Worm (Caenorhabditis elegans): Measurements from ENCODE around the gene C12D8.21.
A peak's percentile ranks its signal among the peaks of the same experiment; 100 is the strongest.

Gene C12D8.21

DNA sequence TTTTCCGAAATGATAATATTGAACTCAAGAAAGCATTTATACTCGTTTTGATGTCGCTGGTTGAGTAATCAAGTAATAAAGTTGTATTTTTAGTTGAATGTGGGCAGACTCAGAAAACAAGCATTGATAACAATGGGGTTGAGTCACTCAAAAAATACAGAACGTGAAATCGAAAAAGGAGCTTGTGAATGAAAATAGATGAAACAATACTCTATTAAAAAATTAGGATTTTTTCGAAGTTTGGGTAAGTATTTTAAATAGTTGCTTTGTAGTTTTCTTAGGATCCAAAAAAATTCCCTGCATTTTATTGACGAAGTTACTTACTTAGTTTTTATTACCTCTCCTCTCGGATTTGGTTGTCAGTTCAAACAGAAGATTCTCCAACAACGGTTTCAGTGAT lies 42.5 kb upstream of the C12D8.21 start, which contains the start of gene lys-3:
lys-3 (minus strand) TSS at position 101 of the 400 bp plus-strand sequence.
- TF ChIP-seq pqm-1 (tag; optimal IDR thresholded peaks at IDR 0.05) (peak; percentile 19), unc-62 (GFP tag; optimal IDR thresholded peaks at IDR 0.05) (no peak), nhr-67 (tag; optimal IDR thresholded peaks at IDR 0.05) (no peak), zag-1 (tag; optimal IDR thresholded peaks at IDR 0.05) (no peak)

- TF ChIP-seq nhr-67 (tag; optimal IDR thresholded peaks at IDR 0.05) = no peak
- TF ChIP-seq skn-1 (tag; optimal IDR thresholded peaks at IDR 0.05) = peak; percentile 8
- TF ChIP-seq fkh-2 (tag; optimal IDR thresholded peaks at IDR 0.05) = no peak
- no peak for TF ChIP-seq nhr-23 (tag; optimal IDR thresholded peaks at IDR 0.05)
- no peak for TF ChIP-seq nhr-237 (tag; optimal IDR thresholded peaks at IDR 0.05)
- no peak for TF ChIP-seq ama-1 (optimal IDR thresholded peaks at IDR 0.05)
- no peak for TF ChIP-seq nfya-1 (tag; optimal IDR thresholded peaks at IDR 0.05; ENCODE audit: insufficient read depth)
- no peak for TF ChIP-seq nhr-43 (tag; optimal IDR thresholded peaks at IDR 0.05; ENCODE audit: poor library complexity, severe bottlenecking)
- TF ChIP-seq nhr-28 (tag; optimal IDR thresholded peaks at IDR 0.05) = no peak
- TF ChIP-seq elt-1 (tag; optimal IDR thresholded peaks at IDR 0.05) = no peak
- TF ChIP-seq unc-39 (tag; optimal IDR thresholded peaks at IDR 0.05) = no peak
- TF ChIP-seq ceh-82 (tag; optimal IDR thresholded peaks at IDR 0.05) = no peak
- peak; percentile 24 for TF ChIP-seq jun-1 (tag; optimal IDR thresholded peaks at IDR 0.05)
- TF ChIP-seq pha-4 (tag; optimal IDR thresholded peaks at IDR 0.05) = peak; percentile 20
- TF ChIP-seq pqm-1 (tag; optimal IDR thresholded peaks at IDR 0.05) = peak; percentile 95
- TF ChIP-seq elt-2 (tag; optimal IDR thresholded peaks at IDR 0.05) = peak; percentile 84
- TF ChIP-seq egl-27 (tag; optimal IDR thresholded peaks at IDR 0.05) = no peak
- TF ChIP-seq fos-1 (tag; optimal IDR thresholded peaks at IDR 0.05) = no peak
- no peak for TF ChIP-seq daf-12 (tag; optimal IDR thresholded peaks at IDR 0.05)
- no peak for TF ChIP-seq mdl-1 (tag; optimal IDR thresholded peaks at IDR 0.05)
- TF ChIP-seq lin-39 (tag; optimal IDR thresholded peaks at IDR 0.05) = no peak
- TF ChIP-seq R02D3.7 (tag; optimal IDR thresholded peaks at IDR 0.05) = no peak
- no peak for TF ChIP-seq ceh-16 (tag; optimal IDR thresholded peaks at IDR 0.05)
- no peak for TF ChIP-seq nhr-12 (tag; optimal IDR thresholded peaks at IDR 0.05)
- no peak for TF ChIP-seq ztf-11 (tag; optimal IDR thresholded peaks at IDR 0.05)
- no peak for TF ChIP-seq ceh-9 (tag; optimal IDR thresholded peaks at IDR 0.05)
- TF ChIP-seq nhr-77 (tag; optimal IDR thresholded peaks at IDR 0.05) = no peak
- no peak for TF ChIP-seq zag-1 (tag; optimal IDR thresholded peaks at IDR 0.05)
- no peak for TF ChIP-seq tbx-2 (tag; optimal IDR thresholded peaks at IDR 0.05)
Measured at ce11 chrV:10281374-10281773, 40.4 kb upstream of the C12D8.21 start, which contains the start of gene lys-2. Gene lys-2, minus strand, starts transcription at chrV:10281474.

DNA sequence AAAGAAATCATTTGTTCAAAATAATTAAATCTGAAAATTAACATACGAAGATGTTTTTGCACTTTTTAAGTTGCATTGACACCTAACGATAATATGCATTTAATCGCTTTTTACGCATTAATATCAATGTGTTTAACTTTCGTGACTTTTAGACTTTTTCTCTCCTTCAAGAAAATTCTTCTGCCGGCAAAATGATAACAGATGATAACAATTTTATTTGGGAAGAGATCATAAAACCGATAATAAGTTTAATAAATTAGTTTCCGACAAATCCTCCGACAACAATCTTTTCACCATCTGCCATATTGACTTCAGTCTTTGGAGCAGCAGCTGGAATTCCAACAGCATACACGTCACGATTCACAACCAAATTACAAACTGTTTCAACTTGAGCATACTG lies 39.1 kb upstream of the C12D8.21 start:
- TF ChIP-seq elt-2 (tag; optimal IDR thresholded peaks at IDR 0.05) (peak; percentile 89), pqm-1 (tag; optimal IDR thresholded peaks at IDR 0.05) (peak; percentile 85), nhr-43 (tag; optimal IDR thresholded peaks at IDR 0.05; ENCODE audit: poor library complexity, severe bottlenecking) (no peak), jun-1 (tag; optimal IDR thresholded peaks at IDR 0.05) (peak; percentile 37), pha-4 (tag; optimal IDR thresholded peaks at IDR 0.05) (peak; percentile 34), fos-1 (tag; optimal IDR thresholded peaks at IDR 0.05) (peak; percentile 23), nhr-67 (tag; optimal IDR thresholded peaks at IDR 0.05) (no peak)

- TF ChIP-seq snpc-4 (tag; optimal IDR thresholded peaks at IDR 0.05) (no peak), pqm-1 (tag; optimal IDR thresholded peaks at IDR 0.05) (peak; percentile 83), elt-2 (tag; optimal IDR thresholded peaks at IDR 0.05) (peak; percentile 87)
Measured at ce11 chrV:10277579-10277978, 36.6 kb upstream of the C12D8.21 start, which contains the start of gene lys-1. Gene lys-1, plus strand, starts transcription at chrV:10277904.

ce11 chrV:10276038-10276437 lies 35.0 kb upstream of the C12D8.21 start:
- TF ChIP-seq mml-1 (tag; optimal IDR thresholded peaks at IDR 0.05) = no peak
- no peak for TF ChIP-seq nhr-67 (tag; optimal IDR thresholded peaks at IDR 0.05)
- no peak for TF ChIP-seq hmg-11 (tag; optimal IDR thresholded peaks at IDR 0.05)
- no peak for TF ChIP-seq ceh-28 (tag; optimal IDR thresholded peaks at IDR 0.05)
- TF ChIP-seq nhr-25 (tag; optimal IDR thresholded peaks at IDR 0.05) = no peak
- TF ChIP-seq nfya-1 (tag; optimal IDR thresholded peaks at IDR 0.05; ENCODE audit: insufficient read depth) = no peak
- TF ChIP-seq fkh-2 (tag; optimal IDR thresholded peaks at IDR 0.05) = no peak
- no peak for TF ChIP-seq nhr-43 (tag; optimal IDR thresholded peaks at IDR 0.05; ENCODE audit: poor library complexity, severe bottlenecking)
- TF ChIP-seq unc-62 (GFP tag; optimal IDR thresholded peaks at IDR 0.05) = no peak
- no peak for TF ChIP-seq nhr-23 (tag; optimal IDR thresholded peaks at IDR 0.05)
- no peak for TF ChIP-seq ztf-11 (tag; optimal IDR thresholded peaks at IDR 0.05)
- TF ChIP-seq daf-12 (tag; optimal IDR thresholded peaks at IDR 0.05) = no peak
- TF ChIP-seq elt-1 (tag; optimal IDR thresholded peaks at IDR 0.05) = no peak
- no peak for TF ChIP-seq lin-15B (tag; optimal IDR thresholded peaks at IDR 0.05)
- TF ChIP-seq egl-27 (tag; optimal IDR thresholded peaks at IDR 0.05) = no peak
- TF ChIP-seq egl-5 (tag; optimal IDR thresholded peaks at IDR 0.05) = no peak
- TF ChIP-seq snpc-4 (tag; optimal IDR thresholded peaks at IDR 0.05) = no peak
- TF ChIP-seq ZK546.5 (tag; optimal IDR thresholded peaks at IDR 0.05) = no peak

All from whole organism, L3 larva.